Worm (Caenorhabditis elegans): Measurements from ENCODE around the gene etr-1.

Gene etr-1

DNA sequence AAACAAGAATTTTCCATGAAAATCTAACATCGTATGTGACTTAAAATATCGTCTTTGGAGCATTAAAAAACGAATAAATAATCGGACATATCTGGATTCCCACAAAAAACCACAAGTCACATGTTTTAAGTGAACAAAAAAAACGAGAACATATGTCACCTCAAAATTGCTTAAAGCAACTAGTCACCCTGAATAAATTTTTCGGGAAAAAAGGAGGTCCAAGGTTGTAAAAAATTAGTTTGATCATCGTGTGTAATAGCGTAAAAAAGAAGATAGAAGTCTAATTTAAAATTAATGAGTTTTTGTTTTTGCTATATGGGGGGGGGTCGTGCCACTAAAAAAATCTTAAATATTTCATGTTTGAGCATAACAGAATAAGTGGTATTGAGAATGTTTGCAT lies 32.4 kb upstream of the etr-1 start:
- TF ChIP-seq fkh-4 (tag; optimal IDR thresholded peaks at IDR 0.05; ENCODE audit: borderline replicate concordance) (peak; percentile 63), egl-27 (tag; optimal IDR thresholded peaks at IDR 0.05) (no peak), sup-37 (GFP tag; optimal IDR thresholded peaks at IDR 0.05) (no peak), lin-15B (tag; optimal IDR thresholded peaks at IDR 0.05) (no peak), dsc-1 (tag; optimal IDR thresholded peaks at IDR 0.05) (peak; percentile 89)

DNA sequence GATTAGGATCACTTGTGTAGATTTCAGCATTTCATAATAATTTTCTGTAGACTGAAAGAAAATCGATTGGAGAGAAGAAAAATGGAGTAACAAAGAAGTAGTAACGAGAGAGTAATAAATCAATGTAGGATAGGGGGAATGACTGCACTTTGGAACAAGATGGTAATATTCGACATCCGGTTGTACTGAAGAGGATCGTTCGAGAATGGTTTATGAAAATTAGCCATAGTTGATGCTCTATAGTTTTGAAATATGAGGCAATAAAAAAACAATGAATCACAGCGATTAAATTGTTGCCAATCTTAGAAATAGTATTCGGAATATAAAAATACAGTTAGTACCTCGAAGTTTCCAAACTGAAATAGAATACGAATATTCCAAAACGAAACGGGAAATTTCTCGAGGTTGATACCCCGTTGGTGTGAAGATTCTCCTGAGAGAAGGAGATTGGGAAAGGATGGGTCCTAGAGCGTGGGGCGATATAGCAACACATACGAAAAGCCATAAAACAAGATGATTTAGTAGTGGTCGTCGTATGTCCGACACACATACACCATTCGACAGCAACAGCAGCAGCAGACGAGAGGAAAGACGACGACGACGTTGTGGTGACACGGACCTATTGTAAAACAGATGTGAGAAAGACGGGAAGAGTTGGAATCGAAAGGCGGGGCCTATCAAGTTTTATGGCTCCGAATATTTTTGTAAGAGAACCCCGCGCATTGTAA lies 28.5 kb upstream of the etr-1 start, which contains the start of gene cwn-1:
TSS of gene cwn-1 (minus strand) at position 51 of the 728 bp plus-strand sequence.
- TF ChIP-seq ceh-90 (tag; optimal IDR thresholded peaks at IDR 0.05) (no peak), tlp-1 (tag; optimal IDR thresholded peaks at IDR 0.05) (no peak), zag-1 (tag; optimal IDR thresholded peaks at IDR 0.05) (no peak), fkh-4 (tag; optimal IDR thresholded peaks at IDR 0.05; ENCODE audit: borderline replicate concordance) (peak; percentile 42), mef-2 (tag; optimal IDR thresholded peaks at IDR 0.05) (no peak), ets-5 (GFP tag; IDR thresholded peaks at IDR 0.05) (no peak), hlh-17 (GFP tag; optimal IDR thresholded peaks at IDR 0.05; ENCODE audit: borderline replicate concordance) (no peak), skn-1 (tag; optimal IDR thresholded peaks at IDR 0.05) (no peak), nhr-71 (tag; optimal IDR thresholded peaks at IDR 0.05) (no peak), irx-1 (tag; optimal IDR thresholded peaks at IDR 0.05) (no peak), C34B4.2 (tag; optimal IDR thresholded peaks at IDR 0.05) (no peak), dsc-1 (tag; optimal IDR thresholded peaks at IDR 0.05) (peak; percentile 78)

DNA sequence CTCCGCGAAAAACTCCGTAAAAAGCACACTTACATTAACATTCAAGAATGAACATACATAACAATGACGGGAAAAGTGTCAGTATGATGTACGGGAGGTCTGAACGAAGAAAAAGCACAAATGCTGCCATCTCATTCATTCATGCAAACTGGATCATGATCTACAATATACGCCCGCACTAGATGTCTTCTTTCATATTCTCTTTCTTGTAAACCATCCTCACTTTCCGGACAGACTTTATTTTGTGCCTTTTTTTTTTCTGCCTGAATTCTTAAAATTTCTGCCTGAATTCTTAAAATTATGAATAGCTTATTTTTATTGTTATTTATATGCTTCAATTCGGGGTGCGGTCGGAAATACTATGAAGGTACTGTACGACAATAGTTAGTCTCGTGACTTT lies 27.0 kb upstream of the etr-1 start, which contains the start of gene K10B4.1:
TSS of gene K10B4.1 (plus strand) at position 301 of the 400 bp plus-strand sequence.
- TF ChIP-seq nhr-85 (tag) (peak; percentile 0), elt-3 (tag; optimal IDR thresholded peaks at IDR 0.05) (no peak)

DNA sequence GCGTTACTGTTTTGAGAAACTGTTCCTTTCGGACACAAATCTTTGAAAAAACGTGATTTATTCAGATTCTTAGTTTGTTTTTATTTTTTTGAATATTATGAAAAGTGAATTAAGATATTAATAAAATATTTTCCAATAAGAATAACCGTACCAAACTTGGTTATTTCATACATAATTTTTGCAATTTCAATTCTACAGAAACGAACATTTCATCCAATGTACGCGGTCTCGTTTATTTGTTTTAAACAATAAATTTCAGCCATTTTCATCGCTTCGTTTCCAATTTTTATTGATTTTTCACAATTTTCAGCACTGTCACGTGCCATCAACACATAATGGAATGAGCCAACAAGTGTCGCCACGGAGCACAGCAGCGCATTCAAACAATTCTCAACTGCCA lies 15.2 kb upstream of the etr-1 start, which contains the start of gene T25D3.4:
TSS of gene T25D3.4 (plus strand) at position 301 of the 400 bp plus-strand sequence.
- TF ChIP-seq pax-3 (tag; optimal IDR thresholded peaks at IDR 0.05) (peak; percentile 48), nhr-90 (tag; optimal IDR thresholded peaks at IDR 0.05; ENCODE audit: poor library complexity) (peak; percentile 4), lin-15B (tag; optimal IDR thresholded peaks at IDR 0.05) (no peak), mdl-1 (tag; optimal IDR thresholded peaks at IDR 0.05) (no peak), C16A3.4 (tag; optimal IDR thresholded peaks at IDR 0.05) (no peak), ztf-4 (tag; optimal IDR thresholded peaks at IDR 0.05) (no peak), lin-35 (GFP tag; optimal IDR thresholded peaks at IDR 0.05) (peak in 1 of 2 experiments; percentile 23), mef-2 (tag; optimal IDR thresholded peaks at IDR 0.05) (no peak), hlh-4 (tag; optimal IDR thresholded peaks at IDR 0.05) (no peak), lsy-2 (tag; optimal IDR thresholded peaks at IDR 0.05) (peak in 1 of 2 experiments; percentile 49)

DNA sequence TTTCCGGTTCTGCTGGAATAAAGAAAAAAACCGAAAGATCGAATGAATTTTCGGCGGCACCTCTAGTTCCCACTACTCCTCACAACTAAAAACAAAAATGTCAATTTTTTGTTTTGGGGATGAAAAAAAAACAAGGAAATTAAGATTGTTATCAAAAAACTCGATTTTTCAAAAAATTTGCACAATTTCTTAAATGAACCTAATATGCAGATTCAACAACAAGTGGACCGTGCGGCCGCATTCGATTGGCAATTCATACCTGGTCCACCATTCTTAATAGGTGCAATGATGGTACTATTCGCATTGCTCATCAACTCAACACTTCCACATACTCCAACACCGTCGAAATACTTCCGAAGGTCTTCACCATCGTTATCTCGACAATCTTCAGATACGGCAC lies 10.7 kb upstream of the etr-1 start:
- TF ChIP-seq jun-1 (tag; optimal IDR thresholded peaks at IDR 0.05) (no peak), fos-1 (tag; optimal IDR thresholded peaks at IDR 0.05) (no peak), nhr-71 (tag; optimal IDR thresholded peaks at IDR 0.05) (no peak), elt-3 (tag; optimal IDR thresholded peaks at IDR 0.05) (no peak), nhr-28 (tag; optimal IDR thresholded peaks at IDR 0.05) (no peak), nhr-11 (tag; optimal IDR thresholded peaks at IDR 0.05) (no peak), fkh-10 (GFP tag; optimal IDR thresholded peaks at IDR 0.05) (no peak), xbp-1 (tag; optimal IDR thresholded peaks at IDR 0.05) (no peak), nhr-20 (tag; optimal IDR thresholded peaks at IDR 0.05) (no peak), ceh-90 (tag; optimal IDR thresholded peaks at IDR 0.05) (no peak), lin-15B (tag; optimal IDR thresholded peaks at IDR 0.05) (no peak), pax-3 (tag; optimal IDR thresholded peaks at IDR 0.05) (no peak), C16A3.4 (tag; optimal IDR thresholded peaks at IDR 0.05) (no peak), tlp-1 (tag; optimal IDR thresholded peaks at IDR 0.05) (no peak), pag-3 (tag; optimal IDR thresholded peaks at IDR 0.05; ENCODE audit: borderline replicate concordance, insufficient read depth) (no peak)
